Fruit fly (Drosophila melanogaster): ENCODE data around the gene Hsp83.

DNA sequence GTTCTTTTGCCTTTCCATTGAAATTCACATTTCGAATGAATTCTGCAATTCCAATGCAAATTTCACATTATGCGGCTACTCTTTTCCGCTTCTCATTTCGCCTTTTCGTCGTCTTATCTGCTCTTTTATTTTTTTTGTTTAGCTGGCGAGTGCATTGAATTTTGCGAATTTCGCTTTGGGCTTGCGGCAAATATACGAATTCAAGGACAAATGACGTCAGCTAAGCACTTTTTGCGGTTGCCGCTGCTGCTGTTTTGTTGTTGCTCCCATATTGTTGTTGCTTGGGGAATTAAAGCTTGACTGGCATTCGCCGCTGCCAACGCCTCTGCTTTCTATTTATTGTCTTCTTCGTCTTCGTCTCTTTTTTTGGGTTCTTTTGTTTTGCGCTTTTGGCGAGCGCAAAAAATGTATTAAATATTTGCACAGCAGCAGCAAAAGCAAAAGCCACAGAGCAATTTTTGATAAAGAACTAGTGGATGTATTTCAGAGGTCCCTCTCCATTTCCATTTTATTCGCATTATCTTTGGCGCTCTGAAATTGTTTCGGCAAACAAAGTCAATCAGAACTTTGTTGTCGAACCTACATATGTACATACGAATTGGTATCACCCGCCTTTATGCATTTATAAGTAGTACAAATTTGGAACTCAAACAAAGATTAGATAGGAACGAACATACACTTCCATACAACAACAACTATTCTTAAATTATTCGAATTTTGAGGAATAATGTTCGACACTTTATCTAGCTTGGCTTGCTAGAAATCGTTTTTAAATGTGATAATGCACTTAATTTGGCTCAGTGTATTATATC is 47.2 kb downstream of the Hsp83 start:
- TF ChIP-seq Dll (optimal IDR thresholded peaks at IDR 0.05) = no peak
- TF ChIP-seq psq (optimal IDR thresholded peaks at IDR 0.05) = no peak
- TF ChIP-seq CG8478 (optimal IDR thresholded peaks at IDR 0.05) = no peak
- TF ChIP-seq pan (optimal IDR thresholded peaks at IDR 0.05) = no peak

Data from whole organism.